Worm (Caenorhabditis elegans) whole organism, L3 larva: ENCODE data around the gene ads-1.
A peak's percentile ranks its signal among the peaks of the same experiment; 100 is the strongest.

Experiments
- R02D3.7 ChIP-seq: fragments of 150-350 bp; optimal IDR thresholded peaks from 2 replicates; lab custom pipeline; 2014; ENCODE audit warnings: missing biosample characterization, missing genetic modification characterization
- aly-2 ChIP-seq: fragments of 150-350 bp; optimal IDR thresholded peaks from 2 replicates; lab custom pipeline; 2014; ENCODE audit warnings: missing biosample characterization, missing genetic modification characterization
- ama-1 ChIP-seq: fragments of 150-350 bp; optimal IDR thresholded peaks from 2 replicates; lab custom pipeline; 2018
- ceh-9 ChIP-seq: sonication (generic microtip); optimal IDR thresholded peaks from 2 replicates; lab custom pipeline; 2018; ENCODE audit warnings: missing biosample characterization, missing genetic modification characterization
- daf-12 ChIP-seq: fragments of 150-350 bp; optimal IDR thresholded peaks from 2 replicates; lab custom pipeline; 2014; ENCODE audit warnings: missing biosample characterization, missing genetic modification reagents, missing genetic modification characterization
- egl-27 ChIP-seq: sonication (generic microtip); optimal IDR thresholded peaks from 4 replicates; lab custom pipeline; 2017; ENCODE audit warnings: missing biosample characterization, missing genetic modification reagents, missing genetic modification characterization
- egl-5 ChIP-seq: fragments of 150-350 bp; optimal IDR thresholded peaks from 2 replicates; lab custom pipeline; 2017; ENCODE audit warnings: missing biosample characterization, missing genetic modification reagents, missing genetic modification characterization, inconsistent platforms
- elt-2 ChIP-seq: sonication (generic microtip); optimal IDR thresholded peaks from 2 replicates; lab custom pipeline; 2016; ENCODE audit warnings: missing genetic modification reagents, mild to moderate bottlenecking, missing genetic modification characterization, missing compliant biosample characterization
- elt-3 ChIP-seq, 3 experiments: fragments of 150-350 bp in 1 of 3; sonication (generic microtip) in 2 of 3; optimal IDR thresholded peaks; 2 replicates in 2 of 3; 4 replicates in 1 of 3; lab custom pipeline; 2014 to 2017; ENCODE audit warnings: missing biosample characterization in 3 of 3, missing genetic modification characterization in 3 of 3
- eor-1 ChIP-seq, 2 experiments: fragments of 150-350 bp; optimal IDR thresholded peaks; 2 replicates each; lab custom pipeline; 2014 to 2018; ENCODE audit warnings: missing biosample characterization in 2 of 2, missing genetic modification characterization in 2 of 2
- fkh-10 ChIP-seq: sonication (generic microtip); optimal IDR thresholded peaks from 2 replicates; lab custom pipeline; 2017; ENCODE audit warnings: missing biosample characterization, missing genetic modification reagents, missing genetic modification characterization
- fkh-2 ChIP-seq: fragments of 150-350 bp; optimal IDR thresholded peaks from 2 replicates; lab custom pipeline; 2014; ENCODE audit warnings: missing biosample characterization, missing genetic modification reagents, missing genetic modification characterization
- fos-1 ChIP-seq: fragments of 150-350 bp; optimal IDR thresholded peaks from 2 replicates; lab custom pipeline; 2014; ENCODE audit warnings: missing biosample characterization, missing genetic modification characterization
- hmg-11 ChIP-seq: sonication (generic microtip); optimal IDR thresholded peaks from 2 replicates; lab custom pipeline; 2016; ENCODE audit warnings: missing genetic modification characterization, missing compliant biosample characterization
- jun-1 ChIP-seq: fragments of 150-350 bp; optimal IDR thresholded peaks from 2 replicates; lab custom pipeline; 2014; ENCODE audit warnings: missing biosample characterization, missing genetic modification reagents, missing genetic modification characterization
- lin-15B ChIP-seq: fragments of 150-350 bp; optimal IDR thresholded peaks from 2 replicates; lab custom pipeline; 2014; ENCODE audit warnings: missing biosample characterization, missing genetic modification characterization
- lin-39 ChIP-seq: fragments of 150-350 bp; optimal IDR thresholded peaks from 2 replicates; lab custom pipeline; 2018; ENCODE audit warnings: missing biosample characterization, missing genetic modification reagents, missing genetic modification characterization
- lsy-12 ChIP-seq: sonication (generic microtip); optimal IDR thresholded peaks from 2 replicates; lab custom pipeline; 2016; ENCODE audit warnings: mild to moderate bottlenecking, missing genetic modification characterization, missing compliant biosample characterization
- mml-1 ChIP-seq: fragments of 150-350 bp; sonication (generic microtip); optimal IDR thresholded peaks from 3 replicates; lab custom pipeline; 2014; ENCODE audit warnings: missing biosample characterization, missing genetic modification characterization
- nfya-1 ChIP-seq: sonication (generic microtip); optimal IDR thresholded peaks from 2 replicates; lab custom pipeline; 2017; ENCODE audit warnings: missing genetic modification characterization, mild to moderate bottlenecking, missing compliant biosample characterization, antibody characterized with exemption, moderate library complexity; ENCODE audit not compliant: insufficient read depth
- nhr-11 ChIP-seq: fragments of 150-350 bp; optimal IDR thresholded peaks from 2 replicates; lab custom pipeline; 2014; ENCODE audit warnings: missing biosample characterization, missing genetic modification characterization
- nhr-12 ChIP-seq: fragments of 150-350 bp; optimal IDR thresholded peaks from 2 replicates; lab custom pipeline; 2014; ENCODE audit warnings: missing biosample characterization, missing genetic modification characterization
- nhr-23 ChIP-seq: fragments of 150-350 bp; optimal IDR thresholded peaks from 2 replicates; lab custom pipeline; 2014; ENCODE audit warnings: missing biosample characterization, missing genetic modification reagents, missing genetic modification characterization
- nhr-237 ChIP-seq: fragments of 150-350 bp; optimal IDR thresholded peaks from 2 replicates; lab custom pipeline; 2014; ENCODE audit warnings: missing biosample characterization, missing genetic modification characterization
- nhr-43 ChIP-seq: sonication (generic microtip); optimal IDR thresholded peaks from 2 replicates; lab custom pipeline; 2016; ENCODE audit warnings: mild to moderate bottlenecking, missing genetic modification characterization, missing compliant biosample characterization; ENCODE audit not compliant: poor library complexity, severe bottlenecking
- nhr-67 ChIP-seq: fragments of 150-350 bp; optimal IDR thresholded peaks from 2 replicates; lab custom pipeline; 2014; ENCODE audit warnings: missing biosample characterization, missing genetic modification characterization
- nhr-76 ChIP-seq: fragments of 150-350 bp; sonication (generic microtip); optimal IDR thresholded peaks from 5 replicates; lab custom pipeline; 2014; ENCODE audit warnings: missing biosample characterization, missing genetic modification characterization
- pha-4 ChIP-seq: fragments of 150-350 bp; optimal IDR thresholded peaks from 2 replicates; lab custom pipeline; 2014; ENCODE audit warnings: missing biosample characterization, missing genetic modification reagents, missing genetic modification characterization
- pqm-1 ChIP-seq: fragments of 150-350 bp; optimal IDR thresholded peaks from 2 replicates; lab custom pipeline; 2017; ENCODE audit warnings: missing biosample characterization, missing genetic modification characterization, inconsistent platforms
- skn-1 ChIP-seq: fragments of 150-350 bp; optimal IDR thresholded peaks from 2 replicates; lab custom pipeline; 2014; ENCODE audit warnings: missing biosample characterization, missing genetic modification characterization
- snpc-4 ChIP-seq: fragments of 150-350 bp; optimal IDR thresholded peaks from 2 replicates; lab custom pipeline; 2014; ENCODE audit warnings: missing biosample characterization, missing genetic modification characterization
- tbx-2 ChIP-seq: sonication (generic microtip); optimal IDR thresholded peaks from 2 replicates; lab custom pipeline; 2016; ENCODE audit warnings: mild to moderate bottlenecking, missing genetic modification characterization, missing compliant biosample characterization
- unc-39 ChIP-seq: sonication (generic microtip); optimal IDR thresholded peaks from 4 replicates; lab custom pipeline; 2017; ENCODE audit warnings: missing biosample characterization, missing genetic modification characterization
- unc-62 ChIP-seq: fragments of 150-350 bp; sonication (generic microtip); optimal IDR thresholded peaks from 4 replicates; lab custom pipeline; 2014; ENCODE audit warnings: missing biosample characterization, missing genetic modification reagents, missing genetic modification characterization
- zag-1 ChIP-seq: fragments of 150-350 bp; optimal IDR thresholded peaks from 2 replicates; lab custom pipeline; 2014; ENCODE audit warnings: missing biosample characterization, missing genetic modification characterization
- ztf-4 ChIP-seq: fragments of 150-350 bp; optimal IDR thresholded peaks from 2 replicates; lab custom pipeline; 2014; ENCODE audit warnings: missing biosample characterization, missing genetic modification characterization

ads-1 gene

ce11 chrIII:299220-299619 is 864 bp upstream of the ads-1 start:
- TF ChIP-seq nhr-43: no peak
- no peak for TF ChIP-seq R02D3.7
- TF ChIP-seq pqm-1: peak; percentile 36
- TF ChIP-seq ama-1 (lab: Kevin White, UChicago): no peak
- TF ChIP-seq unc-62 (GFP tag; lab: Kevin White, UChicago): no peak
- TF ChIP-seq hmg-11 (tag; lab: Kevin White, UChicago): no peak
- TF ChIP-seq egl-27 (tag; lab: Kevin White, UChicago): no peak
- no peak for TF ChIP-seq fos-1 (tag; lab: Kevin White, UChicago)
- no peak for TF ChIP-seq nhr-237 (tag; lab: Kevin White, UChicago)
- no peak for TF ChIP-seq snpc-4
- TF ChIP-seq elt-2: peak; percentile 82
- no peak for TF ChIP-seq unc-39 (tag; lab: Kevin White, UChicago)
- no peak for TF ChIP-seq fkh-10
- TF ChIP-seq lsy-12: no peak
- TF ChIP-seq pha-4: no peak
- TF ChIP-seq tbx-2 (tag; lab: Kevin White, UChicago): no peak
- TF ChIP-seq nhr-12 (tag; lab: Kevin White, UChicago): no peak

- no peak for TF ChIP-seq nhr-237 (tag; lab: Kevin White, UChicago)
- TF ChIP-seq ztf-4 (tag; lab: Kevin White, UChicago): no peak
- no peak for TF ChIP-seq aly-2 (tag; lab: Kevin White, UChicago)
- TF ChIP-seq nhr-23 (tag; lab: Kevin White, UChicago): no peak
- TF ChIP-seq egl-27 (tag; lab: Kevin White, UChicago): no peak
- no peak for TF ChIP-seq zag-1 (tag; lab: Kevin White, UChicago)
- no peak for TF ChIP-seq eor-1 (tag; optimal IDR thresholded peaks at IDR 0.05; lab: Kevin White, UChicago)
- TF ChIP-seq, all 47 proteins: peak for 0
Observed at ce11 chrIII:294527-294926, 3.8 kb downstream of the ads-1 start, which contains the start of gene Y50D7A.13. TSS of gene Y50D7A.13 (minus strand) at chrIII:294627.

DNA sequence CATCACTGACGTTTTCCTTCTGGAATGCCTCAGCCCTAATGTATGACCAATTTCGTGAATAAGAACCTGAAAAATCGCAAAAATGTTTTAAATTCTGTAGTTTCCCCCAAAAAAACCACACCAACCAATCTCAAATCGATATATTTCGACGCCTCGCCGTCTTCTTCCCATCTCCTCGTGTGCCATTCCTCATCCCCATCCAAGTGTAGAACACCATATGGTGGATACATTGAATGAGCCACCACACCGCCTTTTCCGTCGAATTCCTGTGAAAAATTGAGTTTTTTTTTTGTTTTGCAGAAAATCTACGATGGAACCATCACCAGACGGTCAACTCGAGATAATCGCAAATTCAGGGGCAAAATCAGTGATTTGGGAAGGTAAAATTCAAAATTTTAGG is 6.0 kb downstream of the ads-1 start, which contains the start of gene Y50D7A.1:
Y50D7A.1 (plus strand) TSS at position 301 of the 400 bp plus-strand sequence.
- TF ChIP-seq zag-1 (tag; lab: Kevin White, UChicago) (no peak), daf-12 (tag; lab: Kevin White, UChicago) (no peak), ama-1 (lab: Kevin White, UChicago) (no peak), jun-1 (tag; lab: Kevin White, UChicago) (no peak), mml-1 (tag; lab: Kevin White, UChicago) (no peak), fkh-2 (tag; lab: Kevin White, UChicago) (no peak), hmg-11 (tag; lab: Kevin White, UChicago) (no peak), nfya-1 (tag; lab: Kevin White, UChicago) (no peak), nhr-237 (tag; lab: Kevin White, UChicago) (no peak), R02D3.7 (no peak), nhr-23 (tag; lab: Kevin White, UChicago) (no peak)

- TF ChIP-seq unc-39 (tag; lab: Kevin White, UChicago) (no peak), pha-4 (no peak), nhr-76 (tag; lab: Kevin White, UChicago) (no peak), elt-3 (tag; optimal IDR thresholded peaks at IDR 0.05; lab: Kevin White, UChicago) (no peak), lin-39 (tag; lab: Kevin White, UChicago) (no peak), skn-1 (tag; lab: Kevin White, UChicago) (no peak), nhr-11 (tag; lab: Kevin White, UChicago) (no peak), lin-15B (no peak), ceh-9 (no peak), nhr-237 (tag; lab: Kevin White, UChicago) (no peak), aly-2 (tag; lab: Kevin White, UChicago) (no peak), snpc-4 (no peak), nhr-43 (no peak)
Observed at ce11 chrIII:283817-284216, 14.5 kb downstream of the ads-1 start, which contains the start of gene taco-1. TSS of gene taco-1 (plus strand) at chrIII:284117.

- no peak for TF ChIP-seq nhr-76 (tag; lab: Kevin White, UChicago)
- TF ChIP-seq nhr-43: no peak
- no peak for TF ChIP-seq ztf-4 (tag; lab: Kevin White, UChicago)
- no peak for TF ChIP-seq egl-5
- TF ChIP-seq lin-15B: no peak
- no peak for TF ChIP-seq mml-1 (tag; lab: Kevin White, UChicago)
- TF ChIP-seq daf-12 (tag; lab: Kevin White, UChicago): no peak
- no peak for TF ChIP-seq nhr-67
- TF ChIP-seq lin-39 (tag; lab: Kevin White, UChicago): no peak
- no peak for TF ChIP-seq lsy-12
Observed at ce11 chrIII:282506-282905, 15.8 kb downstream of the ads-1 start.
